Fruit fly (Drosophila melanogaster) whole organism, embryonic: ENCODE results near the gene CG13138.
A peak's percentile ranks its signal among the peaks of the same experiment; 100 is the strongest.

Experiments
- C15 ChIP-seq: fragments of 200-800 bp; sonication (Bioruptor generic); IDR thresholded peaks from 3 replicates; pipeline ENCODE4 v1.3.6; 2022; ENCODE audit warnings: missing biosample characterization, missing genetic modification characterization
- CG11093 ChIP-seq: fragments of 200-800 bp; sonication (Bioruptor generic); IDR thresholded peaks from 3 replicates; pipeline ENCODE4 v1.3.6; 2022; ENCODE audit warnings: missing biosample characterization, missing genetic modification characterization
- CG11247 ChIP-seq: fragments of 200-800 bp; sonication (Bioruptor generic); IDR thresholded peaks from 2 replicates; pipeline ENCODE4 v1.3.6; 2022; ENCODE audit warnings: missing biosample characterization, missing genetic modification characterization
- CG11723 ChIP-seq: fragments of 200-800 bp; sonication (Bioruptor generic); optimal IDR thresholded peaks from 2 replicates; lab custom pipeline; 2017; ENCODE audit warnings: missing biosample characterization, mild to moderate bottlenecking, missing genetic modification characterization
- CG12219 ChIP-seq: fragments of 200-800 bp; sonication (Bioruptor generic); optimal IDR thresholded peaks from 3 replicates; lab custom pipeline; 2018; ENCODE audit warnings: missing biosample characterization, mild to moderate bottlenecking, missing genetic modification characterization
- CG12391 ChIP-seq: fragments of 200-800 bp; sonication (Bioruptor generic); optimal IDR thresholded peaks from 3 replicates; lab custom pipeline; 2018; ENCODE audit warnings: missing biosample characterization, mild to moderate bottlenecking, missing genetic modification characterization, moderate library complexity
- CG13123 ChIP-seq: fragments of 200-800 bp; sonication (Bioruptor generic); optimal IDR thresholded peaks from 2 replicates; lab custom pipeline; 2016; ENCODE audit warnings: missing biosample characterization, missing genetic modification characterization
- CG16779 ChIP-seq: fragments of 200-800 bp; sonication (Bioruptor generic); IDR thresholded peaks from 2 replicates; pipeline ENCODE4 v1.3.6; 2022; ENCODE audit warnings: missing biosample characterization, missing genetic modification characterization
- CG17385 ChIP-seq: fragments of 200-800 bp; sonication (Bioruptor generic); optimal IDR thresholded peaks from 3 replicates; lab custom pipeline; 2018; ENCODE audit warnings: missing biosample characterization, mild to moderate bottlenecking, missing genetic modification characterization
- CG30020 ChIP-seq: fragments of 200-800 bp; optimal IDR thresholded peaks from 2 replicates; lab custom pipeline; 2019; ENCODE audit warnings: missing biosample characterization, mild to moderate bottlenecking, missing genetic modification characterization, moderate library complexity
- CG3281 ChIP-seq: fragments of 200-800 bp; sonication (Bioruptor generic); optimal IDR thresholded peaks from 3 replicates; lab custom pipeline; 2017; ENCODE audit warnings: missing biosample characterization, mild to moderate bottlenecking, missing genetic modification characterization
- CG3407 ChIP-seq: fragments of 200-800 bp; sonication (Bioruptor generic); optimal IDR thresholded peaks from 2 replicates; lab custom pipeline; 2018; ENCODE audit warnings: missing biosample characterization, mild to moderate bottlenecking, missing genetic modification characterization
- CG3838 ChIP-seq: fragments of 200-800 bp; sonication (Bioruptor generic); optimal IDR thresholded peaks from 3 replicates; lab custom pipeline; 2016; ENCODE audit warnings: missing biosample characterization, missing genetic modification characterization
- CG3995 ChIP-seq: fragments of 200-800 bp; sonication (Bioruptor generic); optimal IDR thresholded peaks from 3 replicates; lab custom pipeline; 2016; ENCODE audit warnings: missing biosample characterization, missing genetic modification characterization
- CG43689 ChIP-seq: fragments of 200-800 bp; sonication (Bioruptor generic); IDR thresholded peaks from 2 replicates; pipeline ENCODE4 v1.3.6; 2022; ENCODE audit warnings: missing biosample characterization, missing genetic modification characterization
- CG4424 ChIP-seq: fragments of 200-800 bp; sonication (Bioruptor generic); optimal IDR thresholded peaks from 3 replicates; lab custom pipeline; 2016; ENCODE audit warnings: missing biosample characterization, missing genetic modification characterization
- CG7839 ChIP-seq: fragments of 200-800 bp; sonication (Bioruptor generic); optimal IDR thresholded peaks from 3 replicates; lab custom pipeline; 2018; ENCODE audit warnings: missing biosample characterization, mild to moderate bottlenecking, missing genetic modification characterization, moderate library complexity
- CG8388 ChIP-seq: fragments of 200-800 bp; sonication (Bioruptor generic); optimal IDR thresholded peaks from 2 replicates; lab custom pipeline; 2019; ENCODE audit warnings: missing biosample characterization, mild to moderate bottlenecking, missing genetic modification characterization, moderate library complexity
- CG8944 ChIP-seq: fragments of 200-800 bp; sonication (Bioruptor generic); optimal IDR thresholded peaks from 3 replicates; lab custom pipeline; 2016; ENCODE audit warnings: missing biosample characterization, missing genetic modification characterization
- D19B ChIP-seq: fragments of 200-800 bp; sonication (Bioruptor generic); optimal IDR thresholded peaks from 2 replicates; lab custom pipeline; 2017; ENCODE audit warnings: missing biosample characterization, mild to moderate bottlenecking, missing genetic modification characterization
- Dip3 ChIP-seq: fragments of 200-800 bp; sonication (Bioruptor generic); optimal IDR thresholded peaks from 3 replicates; lab custom pipeline; 2016; ENCODE audit warnings: missing biosample characterization, missing genetic modification characterization
- ERR ChIP-seq: fragments of 200-800 bp; sonication (Bioruptor generic); optimal IDR thresholded peaks from 2 replicates; lab custom pipeline; 2016; ENCODE audit warnings: missing biosample characterization, missing genetic modification characterization
- HmgZ ChIP-seq: fragments of 200-800 bp; sonication (Bioruptor generic); optimal IDR thresholded peaks from 2 replicates; lab custom pipeline; 2018; ENCODE audit warnings: missing biosample characterization, mild to moderate bottlenecking, missing genetic modification characterization
- Med ChIP-seq: fragments of 200-800 bp; sonication (Bioruptor generic); peaks from one replicate; lab custom pipeline; 2016; ENCODE audit warnings: missing biosample characterization, missing genetic modification characterization, mild to moderate bottlenecking, inconsistent platforms, moderate library complexity
- Oaz ChIP-seq: fragments of 200-800 bp; sonication (Bioruptor generic); IDR thresholded peaks from 2 replicates; pipeline ENCODE4 v1.3.6; 2022; ENCODE audit warnings: missing biosample characterization, missing genetic modification characterization
- Oli ChIP-seq: fragments of 200-800 bp; sonication (Bioruptor generic); optimal IDR thresholded peaks from 2 replicates; lab custom pipeline; 2018; ENCODE audit warnings: missing biosample characterization, mild to moderate bottlenecking, missing genetic modification characterization, moderate library complexity
- Ptx1 ChIP-seq: fragments of 200-800 bp; sonication (Bioruptor generic); IDR thresholded peaks from 2 replicates; pipeline ENCODE4 v1.3.6; 2022; ENCODE audit warnings: missing biosample characterization, missing genetic modification characterization
- Scr ChIP-seq: fragments of 200-800 bp; sonication (Bioruptor generic); IDR thresholded peaks from 2 replicates; pipeline ENCODE4 v1.3.6; 2022; ENCODE audit warnings: missing biosample characterization, missing genetic modification characterization; ENCODE audit not compliant: partially characterized antibody
- Ssrp ChIP-seq: fragments of 200-800 bp; sonication (Bioruptor generic); optimal IDR thresholded peaks from 2 replicates; lab custom pipeline; 2018; ENCODE audit warnings: missing biosample characterization, mild to moderate bottlenecking, missing genetic modification characterization, moderate library complexity
- aop ChIP-seq: fragments of 200-800 bp; sonication (Bioruptor generic); IDR thresholded peaks from 2 replicates; pipeline ENCODE4 v1.3.6; 2022; ENCODE audit warnings: missing biosample characterization, missing genetic modification characterization
- corto ChIP-seq: fragments of 200-800 bp; sonication (Bioruptor generic); optimal IDR thresholded peaks from 2 replicates; lab custom pipeline; 2016; ENCODE audit warnings: missing biosample characterization, mild to moderate bottlenecking, missing genetic modification characterization, moderate library complexity
- da ChIP-seq: fragments of 200-800 bp; sonication (Bioruptor generic); optimal IDR thresholded peaks from 2 replicates; lab custom pipeline; 2016; ENCODE audit warnings: missing biosample characterization, missing genetic modification characterization
- disco-r ChIP-seq: fragments of 200-800 bp; sonication (Bioruptor generic); optimal IDR thresholded peaks from 2 replicates; lab custom pipeline; 2016; ENCODE audit warnings: missing biosample characterization, missing genetic modification characterization
- eyg ChIP-seq: fragments of 200-800 bp; sonication (Bioruptor generic); optimal IDR thresholded peaks from 3 replicates; lab custom pipeline; 2016; ENCODE audit warnings: missing biosample characterization, missing genetic modification characterization
- fd64A ChIP-seq: fragments of 200-800 bp; sonication (Bioruptor generic); optimal IDR thresholded peaks from 3 replicates; lab custom pipeline; 2018; ENCODE audit warnings: missing biosample characterization, mild to moderate bottlenecking, missing genetic modification characterization
- fd96Cb ChIP-seq: fragments of 200-800 bp; sonication (Bioruptor generic); optimal IDR thresholded peaks from 2 replicates; lab custom pipeline; 2018; ENCODE audit warnings: missing biosample characterization, mild to moderate bottlenecking, missing genetic modification characterization, moderate library complexity
- hb ChIP-seq: fragments of 200-800 bp; sonication (Bioruptor generic); IDR thresholded peaks from 3 replicates; pipeline ENCODE4 v1.3.6; 2022; ENCODE audit warnings: missing biosample characterization, missing genetic modification characterization; ENCODE audit not compliant: partially characterized antibody
- kni ChIP-seq: fragments of 200-800 bp; sonication (Bioruptor generic); optimal IDR thresholded peaks from 3 replicates; lab custom pipeline; 2017; ENCODE audit warnings: mild to moderate bottlenecking, missing biosample characterization, missing genetic modification reagents, missing genetic modification characterization
- maf-S ChIP-seq: fragments of 200-800 bp; sonication (Bioruptor generic); optimal IDR thresholded peaks from 2 replicates; lab custom pipeline; 2016; ENCODE audit warnings: missing biosample characterization, missing genetic modification characterization
- mirr ChIP-seq: fragments of 200-800 bp; sonication (Bioruptor generic); optimal IDR thresholded peaks from 3 replicates; lab custom pipeline; 2018; ENCODE audit warnings: missing biosample characterization, mild to moderate bottlenecking, missing genetic modification characterization
- mld ChIP-seq: fragments of 200-800 bp; sonication (Bioruptor generic); IDR thresholded peaks from 3 replicates; pipeline ENCODE4 v1.3.6; 2022; ENCODE audit warnings: missing biosample characterization, missing genetic modification characterization; ENCODE audit not compliant: partially characterized antibody
- nau ChIP-seq: fragments of 200-800 bp; sonication (Bioruptor generic); optimal IDR thresholded peaks from 3 replicates; lab custom pipeline; 2017; ENCODE audit warnings: missing biosample characterization, mild to moderate bottlenecking, missing genetic modification characterization, missing genetic modification reagents
- nerfin-2 ChIP-seq: fragments of 200-800 bp; sonication (Bioruptor generic); IDR thresholded peaks from 2 replicates; pipeline ENCODE4 v1.3.6; 2022; ENCODE audit warnings: missing biosample characterization, missing genetic modification characterization; ENCODE audit not compliant: partially characterized antibody
- onecut ChIP-seq: fragments of 200-800 bp; sonication (Bioruptor generic); IDR thresholded peaks from 2 replicates; pipeline ENCODE4 v1.3.6; 2022; ENCODE audit warnings: missing biosample characterization, missing genetic modification characterization
- org-1 ChIP-seq: fragments of 200-800 bp; sonication (Bioruptor generic); optimal IDR thresholded peaks from 2 replicates; lab custom pipeline; 2017; ENCODE audit warnings: missing biosample characterization, missing genetic modification characterization
- pfk ChIP-seq: fragments of 200-800 bp; sonication (Bioruptor generic); optimal IDR thresholded peaks from 2 replicates; lab custom pipeline; 2018; ENCODE audit warnings: missing biosample characterization, mild to moderate bottlenecking, missing genetic modification characterization, moderate library complexity
- phol ChIP-seq: fragments of 200-800 bp; sonication (Bioruptor generic); optimal IDR thresholded peaks from 3 replicates; lab custom pipeline; 2018; ENCODE audit warnings: missing biosample characterization, mild to moderate bottlenecking, missing genetic modification characterization, moderate library complexity
- pnt ChIP-seq: fragments of 200-800 bp; sonication (Bioruptor generic); optimal IDR thresholded peaks from 3 replicates; lab custom pipeline; 2016; ENCODE audit warnings: missing biosample characterization, missing genetic modification characterization
- pros ChIP-seq: fragments of 200-800 bp; sonication (Bioruptor generic); optimal IDR thresholded peaks from 3 replicates; lab custom pipeline; 2019; ENCODE audit warnings: missing biosample characterization, mild to moderate bottlenecking, missing genetic modification characterization, moderate library complexity
- sens-2 ChIP-seq: fragments of 200-800 bp; sonication (Bioruptor generic); IDR thresholded peaks from 2 replicates; pipeline ENCODE4 v1.3.6; 2022; ENCODE audit warnings: missing biosample characterization, missing genetic modification characterization
- sima ChIP-seq: fragments of 200-800 bp; sonication (Bioruptor generic); optimal IDR thresholded peaks from 2 replicates; lab custom pipeline; 2016; ENCODE audit warnings: missing biosample characterization, missing genetic modification characterization
- sqz ChIP-seq: fragments of 200-800 bp; sonication (Bioruptor generic); optimal IDR thresholded peaks from 3 replicates; lab custom pipeline; 2018; ENCODE audit warnings: missing biosample characterization, mild to moderate bottlenecking, missing genetic modification characterization

Gene CG13138

DNA sequence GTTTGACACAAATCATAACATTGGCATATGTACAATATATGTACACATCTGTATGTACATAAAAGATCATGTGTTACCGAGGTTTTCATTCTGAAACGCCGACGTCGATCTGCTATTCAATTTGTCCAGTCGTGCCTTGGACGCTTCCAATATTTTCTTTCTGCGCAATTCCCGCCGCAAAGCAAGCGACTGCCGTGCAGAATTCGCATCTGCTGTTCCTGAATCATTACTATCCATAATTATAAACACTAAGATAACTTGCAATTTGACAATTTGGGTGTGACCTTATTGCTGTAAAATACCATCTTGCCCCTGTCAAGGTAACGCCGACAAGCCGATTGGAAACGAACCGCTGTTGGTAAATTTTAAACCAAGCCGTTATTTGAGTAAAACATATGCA is 10.0 kb upstream of the CG13138 start:
- TF ChIP-seq sima (no peak), CG3281 (GFP tag; lab: Kevin White, UChicago) (no peak), CG8944 (GFP tag; lab: Kevin White, UChicago) (no peak), CG12219 (no peak), nau (GFP tag; lab: Kevin White, UChicago) (no peak), nerfin-2 (GFP tag; lab: Robert Waterston, UW) (no peak), phol (tag; lab: Kevin White, UChicago) (peak; percentile 21), disco-r (GFP tag; lab: Kevin White, UChicago) (no peak), pnt (GFP tag; lab: Kevin White, UChicago) (no peak), Oli (tag; lab: Kevin White, UChicago) (no peak), mld (GFP tag; lab: Robert Waterston, UW) (no peak), mirr (GFP tag; lab: Kevin White, UChicago) (no peak), sens-2 (GFP tag; lab: Robert Waterston, UW) (no peak), CG8388 (GFP tag; lab: Kevin White, UChicago) (no peak), CG30020 (tag; lab: Kevin White, UChicago) (peak; percentile 97), CG11093 (GFP tag; lab: Robert Waterston, UW) (no peak), aop (GFP tag; lab: Robert Waterston, UW) (no peak), CG11723 (GFP tag; lab: Kevin White, UChicago) (no peak), onecut (GFP tag; lab: Robert Waterston, UW) (no peak), CG43689 (GFP tag; lab: Robert Waterston, UW) (no peak), CG4424 (no peak), Oaz (GFP tag; lab: Robert Waterston, UW) (no peak), CG12391 (tag; lab: Kevin White, UChicago) (no peak), CG11247 (GFP tag; lab: Robert Waterston, UW) (no peak), CG3407 (GFP tag; lab: Kevin White, UChicago) (no peak), CG3838 (GFP tag; lab: Kevin White, UChicago) (no peak), sqz (GFP tag; lab: Kevin White, UChicago) (no peak), CG17385 (GFP tag; lab: Kevin White, UChicago) (no peak), Ptx1 (no peak), CG13123 (GFP tag; lab: Kevin White, UChicago) (no peak), fd96Cb (tag; lab: Kevin White, UChicago) (no peak), org-1 (no peak), Ssrp (no peak), C15 (no peak), CG7839 (tag; lab: Kevin White, UChicago) (no peak), CG3995 (GFP tag; lab: Kevin White, UChicago) (peak; percentile 10), eyg (no peak), HmgZ (tag; lab: Kevin White, UChicago) (no peak), hb (GFP tag; lab: Robert Waterston, UW) (no peak), da (GFP tag; lab: Kevin White, UChicago) (no peak), corto (GFP tag; lab: Kevin White, UChicago) (no peak), pfk (GFP tag; lab: Kevin White, UChicago) (peak; percentile 95), Dip3 (no peak), D19B (no peak), Scr (GFP tag; lab: Robert Waterston, UW) (peak; percentile 33; the same call in 1 of the 2 replicates), kni (GFP tag; lab: Kevin White, UChicago) (no peak), CG16779 (GFP tag; lab: Robert Waterston, UW) (no peak), Med (peak; percentile 43), fd64A (no peak), ERR (no peak), maf-S (no peak), pros (no peak)
